Fruit fly (Drosophila melanogaster) whole organism, embryonic: ENCODE data around the gene CG12607.
A peak's percentile ranks its signal among the peaks of the same experiment; 100 is the strongest.

Experiments used
- Atf3 ChIP-seq: fragments of 200-800 bp; sonication (Bioruptor generic); optimal IDR thresholded peaks from 3 replicates; lab custom pipeline; 2016; ENCODE audit warnings: missing biosample characterization, missing genetic modification characterization
- B-H2 ChIP-seq: fragments of 200-800 bp; sonication (Bioruptor generic); optimal IDR thresholded peaks from 2 replicates; lab custom pipeline; 2018; ENCODE audit warnings: missing biosample characterization, mild to moderate bottlenecking, missing genetic modification characterization
- Bgb ChIP-seq: fragments of 200-800 bp; sonication (Bioruptor generic); IDR thresholded peaks from 2 replicates; pipeline ENCODE4 v1.3.6; 2022; ENCODE audit warnings: missing biosample characterization, missing genetic modification characterization; ENCODE audit not compliant: partially characterized antibody
- CG10209 ChIP-seq: fragments of 200-800 bp; sonication (Bioruptor generic); optimal IDR thresholded peaks from 3 replicates; lab custom pipeline; 2017; ENCODE audit warnings: missing biosample characterization, mild to moderate bottlenecking, missing genetic modification characterization, missing genetic modification reagents
- CG11723 ChIP-seq: fragments of 200-800 bp; sonication (Bioruptor generic); optimal IDR thresholded peaks from 2 replicates; lab custom pipeline; 2017; ENCODE audit warnings: missing biosample characterization, mild to moderate bottlenecking, missing genetic modification characterization
- CG13424 ChIP-seq: fragments of 200-800 bp; sonication (Bioruptor generic); optimal IDR thresholded peaks from 2 replicates; lab custom pipeline; 2019; ENCODE audit warnings: missing biosample characterization, mild to moderate bottlenecking, missing genetic modification characterization, moderate library complexity
- CG14014 ChIP-seq: fragments of 200-800 bp; sonication (Bioruptor generic); IDR thresholded peaks from 2 replicates; pipeline ENCODE4 v1.3.6; 2022; ENCODE audit warnings: missing biosample characterization, missing genetic modification characterization
- CG14965 ChIP-seq: fragments of 200-800 bp; sonication (Bioruptor generic); optimal IDR thresholded peaks from 2 replicates; lab custom pipeline; 2016; ENCODE audit warnings: missing biosample characterization, missing genetic modification characterization, borderline replicate concordance
- CG15479 ChIP-seq: fragments of 200-800 bp; sonication (Bioruptor generic); optimal IDR thresholded peaks from 3 replicates; lab custom pipeline; 2019; ENCODE audit warnings: missing biosample characterization, mild to moderate bottlenecking, missing genetic modification characterization, moderate library complexity
- CG16863 ChIP-seq: fragments of 200-800 bp; sonication (Bioruptor generic); optimal IDR thresholded peaks from 3 replicates; lab custom pipeline; 2016; ENCODE audit warnings: missing biosample characterization, missing genetic modification characterization
- CG17361 ChIP-seq: fragments of 200-800 bp; sonication (Bioruptor generic); IDR thresholded peaks from 3 replicates; pipeline ENCODE4 v1.3.6; 2022; ENCODE audit warnings: missing biosample characterization, missing genetic modification characterization
- CG2202 ChIP-seq: fragments of 200-800 bp; sonication (Bioruptor generic); optimal IDR thresholded peaks from 2 replicates; lab custom pipeline; 2018; ENCODE audit warnings: missing biosample characterization, mild to moderate bottlenecking, missing genetic modification characterization
- CG34376 ChIP-seq: fragments of 200-800 bp; sonication (Bioruptor generic); optimal IDR thresholded peaks from 2 replicates; lab custom pipeline; 2018; ENCODE audit warnings: missing biosample characterization, mild to moderate bottlenecking, missing genetic modification characterization
- CG7745 ChIP-seq: fragments of 200-800 bp; sonication (Bioruptor generic); optimal IDR thresholded peaks from 2 replicates; lab custom pipeline; 2018; ENCODE audit warnings: missing biosample characterization, mild to moderate bottlenecking, missing genetic modification characterization, moderate library complexity
- CHES-1-like ChIP-seq: fragments of 200-800 bp; sonication (Bioruptor generic); optimal IDR thresholded peaks from 2 replicates; lab custom pipeline; 2016; ENCODE audit warnings: missing biosample characterization, missing genetic modification characterization
- Dad ChIP-seq: fragments of 200-800 bp; sonication (Bioruptor generic); optimal IDR thresholded peaks from 3 replicates; lab custom pipeline; 2016; ENCODE audit warnings: missing biosample characterization, missing genetic modification characterization
- Dip3 ChIP-seq: fragments of 200-800 bp; sonication (Bioruptor generic); optimal IDR thresholded peaks from 3 replicates; lab custom pipeline; 2016; ENCODE audit warnings: missing biosample characterization, missing genetic modification characterization
- Dll ChIP-seq: fragments of 200-800 bp; sonication (Bioruptor generic); IDR thresholded peaks from 4 replicates; pipeline ENCODE4 v1.3.6; 2022; ENCODE audit warnings: missing biosample characterization, missing genetic modification characterization; ENCODE audit not compliant: partially characterized antibody
- Ets65A ChIP-seq: fragments of 200-800 bp; sonication (Bioruptor generic); peaks from one replicate; lab custom pipeline; 2016; ENCODE audit warnings: missing biosample characterization, missing genetic modification characterization
- Lim3 ChIP-seq: fragments of 200-800 bp; sonication (Bioruptor generic); IDR thresholded peaks from 2 replicates; pipeline ENCODE4 v1.3.6; 2022; ENCODE audit warnings: missing biosample characterization, missing genetic modification characterization
- NK7.1 ChIP-seq: fragments of 200-800 bp; sonication (Bioruptor generic); optimal IDR thresholded peaks from 3 replicates; lab custom pipeline; 2016; ENCODE audit warnings: missing biosample characterization, missing genetic modification characterization
- Neu2 ChIP-seq: fragments of 200-800 bp; sonication (Bioruptor generic); optimal IDR thresholded peaks from 3 replicates; lab custom pipeline; 2016; ENCODE audit warnings: missing biosample characterization, missing genetic modification characterization, borderline replicate concordance
- Oli ChIP-seq: fragments of 200-800 bp; sonication (Bioruptor generic); optimal IDR thresholded peaks from 2 replicates; lab custom pipeline; 2018; ENCODE audit warnings: missing biosample characterization, mild to moderate bottlenecking, missing genetic modification characterization, moderate library complexity
- Pdp1 ChIP-seq, 2 experiments: fragments of 200-800 bp; sonication (Bioruptor generic); optimal IDR thresholded peaks; 3 replicates each; lab custom pipeline; 2016; ENCODE audit warnings: missing biosample characterization in 2 of 2, missing genetic modification characterization in 2 of 2, mild to moderate bottlenecking in 1 of 2, moderate library complexity in 1 of 2
- Sox102F ChIP-seq: fragments of 200-800 bp; sonication (Bioruptor generic); optimal IDR thresholded peaks from 2 replicates; lab custom pipeline; 2018; ENCODE audit warnings: missing biosample characterization, mild to moderate bottlenecking, missing genetic modification characterization, moderate library complexity
- Vsx1 ChIP-seq: fragments of 200-800 bp; sonication (Bioruptor generic); optimal IDR thresholded peaks from 2 replicates; lab custom pipeline; 2017; ENCODE audit warnings: missing biosample characterization, mild to moderate bottlenecking, missing genetic modification characterization, missing genetic modification reagents
- Xbp1 ChIP-seq: fragments of 200-800 bp; sonication (Bioruptor generic); optimal IDR thresholded peaks from 3 replicates; lab custom pipeline; 2016; ENCODE audit warnings: missing biosample characterization, mild to moderate bottlenecking, missing genetic modification characterization
- ac ChIP-seq: fragments of 200-800 bp; sonication (Bioruptor generic); optimal IDR thresholded peaks from 3 replicates; lab custom pipeline; 2017; ENCODE audit warnings: missing biosample characterization, mild to moderate bottlenecking, missing genetic modification characterization
- chn ChIP-seq: fragments of 200-800 bp; sonication (Bioruptor generic); optimal IDR thresholded peaks from 2 replicates; lab custom pipeline; 2016; ENCODE audit warnings: missing biosample characterization, missing genetic modification characterization
- ci ChIP-seq: fragments of 200-800 bp; sonication (Bioruptor generic); IDR thresholded peaks from 3 replicates; pipeline ENCODE4 v1.3.6; 2022; ENCODE audit warnings: missing biosample characterization, missing genetic modification characterization
- cwo ChIP-seq: fragments of 200-800 bp; sonication (Bioruptor generic); optimal IDR thresholded peaks from 3 replicates; lab custom pipeline; 2017; ENCODE audit warnings: missing biosample characterization, missing genetic modification characterization, mild to moderate bottlenecking, moderate library complexity, missing genetic modification reagents
- dimm ChIP-seq: fragments of 200-800 bp; sonication (Bioruptor generic); IDR thresholded peaks from 2 replicates; pipeline ENCODE4 v1.3.6; 2022; ENCODE audit warnings: missing biosample characterization, missing genetic modification characterization
- emc ChIP-seq: fragments of 200-800 bp; sonication (Bioruptor generic); optimal IDR thresholded peaks from 2 replicates; lab custom pipeline; 2016; ENCODE audit warnings: missing biosample characterization, missing genetic modification characterization
- ems ChIP-seq: fragments of 200-800 bp; sonication (Bioruptor generic); optimal IDR thresholded peaks from 3 replicates; lab custom pipeline; 2016; ENCODE audit warnings: missing biosample characterization, missing genetic modification characterization
- eve ChIP-seq, 2 experiments: fragments of >200 bp; optimal IDR thresholded peaks; 2 replicates each; lab custom pipeline; 2017; ENCODE audit warnings: missing biosample characterization in 2 of 2, missing genetic modification characterization in 2 of 2
- gce ChIP-seq: fragments of 200-800 bp; sonication (Bioruptor generic); IDR thresholded peaks from 3 replicates; pipeline ENCODE4 v1.3.6; 2022; ENCODE audit warnings: missing biosample characterization, missing genetic modification characterization
- gem ChIP-seq: fragments of 200-800 bp; sonication (Bioruptor generic); optimal IDR thresholded peaks from 2 replicates; lab custom pipeline; 2019; ENCODE audit warnings: missing biosample characterization, mild to moderate bottlenecking, missing genetic modification characterization, moderate library complexity
- gt ChIP-seq: fragments of 200-800 bp; sonication (Bioruptor generic); IDR thresholded peaks from 2 replicates; pipeline ENCODE4 v1.3.6; 2022; ENCODE audit warnings: missing biosample characterization, missing genetic modification characterization
- hbn ChIP-seq: fragments of 200-800 bp; sonication (Bioruptor generic); IDR thresholded peaks from 2 replicates; pipeline ENCODE4 v1.3.6; 2022; ENCODE audit warnings: missing biosample characterization, missing genetic modification characterization; ENCODE audit not compliant: partially characterized antibody
- lab ChIP-seq: fragments of 200-800 bp; sonication (Bioruptor generic); optimal IDR thresholded peaks from 3 replicates; lab custom pipeline; 2017; ENCODE audit warnings: missing biosample characterization, missing genetic modification characterization, mild to moderate bottlenecking, moderate library complexity, missing genetic modification reagents
- lbe ChIP-seq: fragments of 200-800 bp; sonication (Bioruptor generic); optimal IDR thresholded peaks from 2 replicates; lab custom pipeline; 2016; ENCODE audit warnings: missing biosample characterization, mild to moderate bottlenecking, missing genetic modification characterization
- pros ChIP-seq: fragments of 200-800 bp; sonication (Bioruptor generic); optimal IDR thresholded peaks from 3 replicates; lab custom pipeline; 2019; ENCODE audit warnings: missing biosample characterization, mild to moderate bottlenecking, missing genetic modification characterization, moderate library complexity
- psq ChIP-seq: fragments of 200-800 bp; sonication (Bioruptor generic); optimal IDR thresholded peaks from 2 replicates; lab custom pipeline; 2017; ENCODE audit warnings: missing biosample characterization, missing genetic modification characterization
- pum ChIP-seq: fragments of 200-800 bp; sonication (Bioruptor generic); optimal IDR thresholded peaks from 2 replicates; lab custom pipeline; 2016; ENCODE audit warnings: missing biosample characterization, missing genetic modification characterization
- sima ChIP-seq: fragments of 200-800 bp; sonication (Bioruptor generic); optimal IDR thresholded peaks from 2 replicates; lab custom pipeline; 2016; ENCODE audit warnings: missing biosample characterization, missing genetic modification characterization
- slou ChIP-seq: fragments of 200-800 bp; sonication (Bioruptor generic); optimal IDR thresholded peaks from 3 replicates; lab custom pipeline; 2016; ENCODE audit warnings: missing biosample characterization, missing genetic modification characterization
- ttk ChIP-seq: fragments of 200-800 bp; sonication (Bioruptor generic); IDR thresholded peaks from 2 replicates; pipeline ENCODE4 v2.1.2; 2022; ENCODE audit warnings: missing biosample characterization, missing genetic modification characterization
- tup ChIP-seq: fragments of 200-800 bp; sonication (Bioruptor generic); optimal IDR thresholded peaks from 2 replicates; lab custom pipeline; 2016; ENCODE audit warnings: missing biosample characterization, mild to moderate bottlenecking, missing genetic modification characterization, moderate library complexity
- vvl ChIP-seq: fragments of 200-800 bp; sonication (Bioruptor generic); IDR thresholded peaks from 2 replicates; pipeline ENCODE4 v1.3.6; 2022; ENCODE audit warnings: missing biosample characterization, missing genetic modification characterization
- zfh1 ChIP-seq: fragments of 200-800 bp; sonication (Bioruptor generic); IDR thresholded peaks from 3 replicates; pipeline ENCODE4 v1.3.6; 2022; ENCODE audit warnings: missing biosample characterization, missing genetic modification characterization
- zfh2 ChIP-seq: fragments of 200-800 bp; sonication (Bioruptor generic); optimal IDR thresholded peaks from 2 replicates; lab custom pipeline; 2016; ENCODE audit warnings: missing biosample characterization, missing genetic modification characterization

Gene CG12607

dm6 chr3L:4461454-4462045 is 15.2 kb downstream of the CG12607 start, which contains the start of gene CG15023 (continued):
- TF ChIP-seq Bgb (GFP tag; lab: Robert Waterston, UW) (no peak), chn (GFP tag; lab: Kevin White, UChicago) (no peak), hbn (no peak), gem (tag; lab: Kevin White, UChicago) (peak; percentile 61), CG14965 (GFP tag; lab: Kevin White, UChicago) (no peak), CG14014 (no peak), Pdp1 (GFP tag; optimal IDR thresholded peaks at IDR 0.05; lab: Kevin White, UChicago) (peak; percentile 4 to 37), zfh1 (GFP tag; lab: Robert Waterston, UW) (no peak), psq (GFP tag; lab: Kevin White, UChicago) (no peak), CG13424 (peak; percentile 45), ci (GFP tag; lab: Robert Waterston, UW) (0 out of 3 replicates have a peak, but pooled peaks have one; percentile 36), emc (GFP tag; lab: Kevin White, UChicago) (no peak), pros (GFP tag; lab: Kevin White, UChicago) (no peak), zfh2 (GFP tag; lab: Kevin White, UChicago) (no peak), CG17361 (GFP tag; lab: Robert Waterston, UW) (0 out of 3 replicates have a peak, but pooled peaks have one; percentile 30), Lim3 (no peak), gt (GFP tag; lab: Robert Waterston, UW) (no peak), Oli (tag; lab: Kevin White, UChicago) (peak; percentile 43), ttk (GFP tag; lab: Robert Waterston, UW) (no peak), vvl (no peak), Dad (no peak), dimm (GFP tag; lab: Robert Waterston, UW) (no peak), slou (GFP tag; lab: Kevin White, UChicago) (no peak), CG7745 (no peak), ems (GFP tag; lab: Kevin White, UChicago) (no peak), CG10209 (GFP tag; lab: Kevin White, UChicago) (peak; percentile 15), B-H2 (GFP tag; lab: Kevin White, UChicago) (no peak), gce (no peak), CG16863 (no peak), Ets65A (GFP tag; lab: Kevin White, UChicago) (peak; percentile 12), Sox102F (peak; percentile 19), Vsx1 (no peak), Dip3 (no peak), sima (GFP tag; lab: Kevin White, UChicago) (no peak), pum (GFP tag; lab: Kevin White, UChicago) (no peak), CG34376 (GFP tag; lab: Kevin White, UChicago) (no peak), CG11723 (GFP tag; lab: Kevin White, UChicago) (no peak), NK7.1 (GFP tag; lab: Kevin White, UChicago) (no peak), lab (peak; percentile 47), Atf3 (no peak), ac (no peak), tup (GFP tag; lab: Kevin White, UChicago) (no peak), lbe (GFP tag; lab: Kevin White, UChicago) (no peak), Neu2 (no peak), CG15479 (no peak), eve (GFP tag; optimal IDR thresholded peaks at IDR 0.05; lab: Kevin White, UChicago) (no peak), Xbp1 (GFP tag; lab: Kevin White, UChicago) (peak; percentile 0), cwo (GFP tag; lab: Kevin White, UChicago) (no peak), CG2202 (tag; lab: Kevin White, UChicago) (no peak), Dll (GFP tag; lab: Robert Waterston, UW) (no peak), CHES-1-like (GFP tag; lab: Kevin White, UChicago) (no peak)
